Worm (Caenorhabditis elegans): ENCODE data around the gene lgc-26.

lgc-26 gene

ce11 chrV:320009-320408 lies 51.9 kb downstream of the lgc-26 start:
- no peak for TF ChIP-seq unc-130 (tag; optimal IDR thresholded peaks at IDR 0.05)
- peak; percentile 54 for TF ChIP-seq fkh-8 (tag; optimal IDR thresholded peaks at IDR 0.05)
- no peak for TF ChIP-seq nhr-11 (tag; optimal IDR thresholded peaks at IDR 0.05)
- TF ChIP-seq ceh-82 (tag; optimal IDR thresholded peaks at IDR 0.05) = peak in 1 of 3 experiments; percentile 10
- no peak for TF ChIP-seq efl-1 (optimal IDR thresholded peaks at IDR 0.05)
- no peak for TF ChIP-seq efl-1 (GFP tag; optimal IDR thresholded peaks at IDR 0.05 in 1 of 2)
- TF ChIP-seq ceh-63 (GFP tag; optimal IDR thresholded peaks at IDR 0.05) = no peak
- TF ChIP-seq swsn-7 (tag; optimal IDR thresholded peaks at IDR 0.05) = no peak
- no peak for TF ChIP-seq ztf-4 (tag; optimal IDR thresholded peaks at IDR 0.05)
- no peak for TF ChIP-seq mep-1 (tag; optimal IDR thresholded peaks at IDR 0.05)
- TF ChIP-seq nhr-71 (tag; optimal IDR thresholded peaks at IDR 0.05) = peak; percentile 12
- TF ChIP-seq nhr-20 (tag; optimal IDR thresholded peaks at IDR 0.05) = peak; percentile 56

Measured in whole organism, L1 larva.